Fruit fly (Drosophila melanogaster): ENCODE results near the gene Lsd-2.

The Lsd-2 gene

dm6 chrX:15080780-15081402 is 4.9 kb upstream of the Lsd-2 start, which contains the start of gene CG33177 (continued):
- no peak for TF ChIP-seq CG6272 (GFP tag; IDR thresholded peaks at IDR 0.05)
- no peak for TF ChIP-seq CG13624 (GFP tag; optimal IDR thresholded peaks at IDR 0.05)
- no peak for TF ChIP-seq salm (tag; optimal IDR thresholded peaks at IDR 0.05)
- no peak for TF ChIP-seq ato (GFP tag; IDR thresholded peaks at IDR 0.05; ENCODE audit: partially characterized antibody)
- no peak for TF ChIP-seq HLH3B (GFP tag; IDR thresholded peaks at IDR 0.05)
- TF ChIP-seq jumu (GFP tag; optimal IDR thresholded peaks at IDR 0.05), result no peak
- no peak for TF ChIP-seq tna (GFP tag; IDR thresholded peaks at IDR 0.05; ENCODE audit: partially characterized antibody)
- no peak for TF ChIP-seq Camta (GFP tag; optimal IDR thresholded peaks at IDR 0.05)
- no peak for TF ChIP-seq bbx (GFP tag; IDR thresholded peaks at IDR 0.05; ENCODE audit: partially characterized antibody)
- no peak for TF ChIP-seq CG6254 (GFP tag; optimal IDR thresholded peaks at IDR 0.05)
- TF ChIP-seq corto (GFP tag; optimal IDR thresholded peaks at IDR 0.05), result no peak
- no peak for TF ChIP-seq dmrt11E (tag; optimal IDR thresholded peaks at IDR 0.05)
- TF ChIP-seq CG18476 (GFP tag; optimal IDR thresholded peaks at IDR 0.05), result no peak
- no peak for TF ChIP-seq caup (GFP tag; optimal IDR thresholded peaks at IDR 0.05; ENCODE audit: severe bottlenecking)
- TF ChIP-seq CG10543 (GFP tag; optimal IDR thresholded peaks at IDR 0.05), result peak; percentile 26
- TF ChIP-seq CG9437 (GFP tag; optimal IDR thresholded peaks at IDR 0.05), result no peak
- TF ChIP-seq CG8944 (GFP tag; optimal IDR thresholded peaks at IDR 0.05), result no peak
- no peak for TF ChIP-seq Xrp1 (GFP tag; IDR thresholded peaks at IDR 0.05)
- no peak for TF ChIP-seq cato (GFP tag; optimal IDR thresholded peaks at IDR 0.05; ENCODE audit: borderline replicate concordance)
- TF ChIP-seq stwl (tag; optimal IDR thresholded peaks at IDR 0.05), result peak; percentile 42
- no peak for TF ChIP-seq Dref (GFP tag; IDR thresholded peaks at IDR 0.05)
- peak; percentile 3 for TF ChIP-seq pzg (GFP tag; optimal IDR thresholded peaks at IDR 0.05)
- no peak for TF ChIP-seq insv (GFP tag; optimal IDR thresholded peaks at IDR 0.05)
- TF ChIP-seq Drgx (GFP tag; IDR thresholded peaks at IDR 0.05), result no peak
- peak; percentile 79 for TF ChIP-seq zen (tag; optimal IDR thresholded peaks at IDR 0.05)
- TF ChIP-seq CG13296 (GFP tag; optimal IDR thresholded peaks at IDR 0.05), result no peak
- no peak for TF ChIP-seq btn (GFP tag; optimal IDR thresholded peaks at IDR 0.05)
- TF ChIP-seq Gug (GFP tag; IDR thresholded peaks at IDR 0.05), result no peak
- peak; percentile 35 for TF ChIP-seq CG17829 (tag; optimal IDR thresholded peaks at IDR 0.05)
- no peak for TF ChIP-seq esg (GFP tag; conservative IDR thresholded peaks at IDR 0.05)

- TF ChIP-seq CG5180 (GFP tag; optimal IDR thresholded peaks at IDR 0.05) (no peak), Pdp1 (GFP tag; optimal IDR thresholded peaks at IDR 0.05) (no peak), CG13894 (tag; optimal IDR thresholded peaks at IDR 0.05) (peak; percentile 28), tio (GFP tag; optimal IDR thresholded peaks at IDR 0.05) (no peak), danr (GFP tag; IDR thresholded peaks at IDR 0.05) (no peak), D19B (GFP tag; optimal IDR thresholded peaks at IDR 0.05) (peak; percentile 2), zfh1 (GFP tag; IDR thresholded peaks at IDR 0.05) (no peak), mld (GFP tag; IDR thresholded peaks at IDR 0.05; ENCODE audit: partially characterized antibody) (no peak), nom (GFP tag; optimal IDR thresholded peaks at IDR 0.05) (peak; percentile 93), bsh (GFP tag; optimal IDR thresholded peaks at IDR 0.05) (peak in 1 of 2 experiments; percentile 17)
Observed at dm6 chrX:15079945-15080344, 3.9 kb upstream of the Lsd-2 start.
